Fruit fly (Drosophila melanogaster): ENCODE data around the gene und.

und gene

DNA sequence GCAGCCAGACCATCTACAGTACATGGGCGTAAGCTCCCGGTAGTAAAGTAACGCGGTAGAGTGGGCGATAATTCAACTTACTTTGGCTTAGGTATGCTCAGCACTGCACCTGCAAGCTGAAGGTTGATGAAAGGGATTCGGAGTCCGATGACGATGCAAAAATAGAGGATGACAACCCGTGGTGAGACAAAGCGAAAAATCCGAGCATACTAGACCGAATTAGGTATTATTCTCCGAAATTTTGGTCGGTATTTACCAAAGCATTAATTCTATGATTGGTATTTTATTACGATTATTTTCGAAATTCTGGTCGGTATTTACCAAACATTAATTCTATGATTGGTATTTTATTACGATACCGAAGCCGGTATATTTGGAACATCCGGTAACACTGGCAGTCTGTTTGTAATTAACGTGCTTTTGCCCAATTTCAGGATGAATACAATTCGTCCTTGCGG is 27.4 kb downstream of the und start, which contains the start of gene CG4036:
Gene CG4036, plus strand, starts transcription at position 348 of the 458 bp plus-strand sequence.
- TF ChIP-seq CG17801 (GFP tag; optimal IDR thresholded peaks at IDR 0.05; ENCODE audit: partially characterized antibody): peak; percentile 53

DNA sequence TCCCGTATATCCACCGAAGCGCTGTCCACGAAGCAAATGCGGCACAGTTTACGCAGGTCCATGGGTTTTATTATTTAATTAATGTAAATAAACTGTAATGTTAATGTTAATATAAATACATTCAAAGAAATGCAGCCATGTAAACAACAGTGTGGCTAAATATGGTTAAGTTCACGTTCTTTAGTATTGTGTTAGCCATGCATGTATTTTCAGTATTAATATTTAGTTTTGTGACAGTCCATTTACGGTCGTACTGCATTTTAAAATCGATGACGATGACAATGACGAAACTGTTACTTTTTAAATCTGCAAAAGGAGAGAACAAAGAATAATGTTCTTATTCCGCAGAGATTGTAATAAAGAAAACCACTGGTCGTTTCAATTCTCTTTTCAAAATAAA is 29.8 kb downstream of the und start, which contains the start of gene CG13123:
Gene CG13123, minus strand, starts transcription at position 163 of the 400 bp plus-strand sequence.
- no peak for TF ChIP-seq CG17801 (GFP tag; optimal IDR thresholded peaks at IDR 0.05; ENCODE audit: partially characterized antibody)
